Worm (Caenorhabditis elegans) whole organism, L2 larva: Measurements from ENCODE around the gene srw-48.

Source experiments
- C34F6.9 ChIP-seq: fragments of 150-350 bp; optimal IDR thresholded peaks from 2 replicates; lab custom pipeline; 2014; ENCODE audit warnings: missing biosample characterization, missing genetic modification characterization
- ceh-82 ChIP-seq: fragments of 150-350 bp; optimal IDR thresholded peaks from 2 replicates; lab custom pipeline; 2014; ENCODE audit warnings: missing biosample characterization, missing genetic modification characterization
- egl-27 ChIP-seq: sonication (generic microtip); optimal IDR thresholded peaks from 3 replicates; lab custom pipeline; 2017; ENCODE audit warnings: missing biosample characterization, missing genetic modification reagents, missing genetic modification characterization
- fos-1 ChIP-seq: fragments of 150-350 bp; optimal IDR thresholded peaks from 2 replicates; lab custom pipeline; 2014; ENCODE audit warnings: missing biosample characterization, missing genetic modification characterization
- mdl-1 ChIP-seq, 2 experiments: fragments of 150-350 bp in 1 of 2; sonication (generic microtip) in 1 of 2; optimal IDR thresholded peaks; 2 replicates each; lab custom pipeline; 2017; ENCODE audit warnings: missing biosample characterization in 2 of 2, missing genetic modification characterization in 2 of 2
- nhr-10 ChIP-seq: sonication (generic microtip); optimal IDR thresholded peaks from 2 replicates; lab custom pipeline; 2017; ENCODE audit warnings: missing biosample characterization, missing genetic modification characterization
- nhr-23 ChIP-seq: fragments of 150-350 bp; optimal IDR thresholded peaks from 2 replicates; lab custom pipeline; 2014; ENCODE audit warnings: missing biosample characterization, missing genetic modification reagents, missing genetic modification characterization
- nhr-237 ChIP-seq: fragments of 150-350 bp; optimal IDR thresholded peaks from 2 replicates; lab custom pipeline; 2014; ENCODE audit warnings: missing biosample characterization, missing genetic modification characterization
- nhr-25 ChIP-seq: fragments of 150-350 bp; sonication (generic microtip); optimal IDR thresholded peaks from 3 replicates; lab custom pipeline; 2014; ENCODE audit warnings: missing biosample characterization, missing genetic modification characterization
- nhr-6 ChIP-seq: fragments of 150-350 bp; optimal IDR thresholded peaks from 2 replicates; lab custom pipeline; 2014; ENCODE audit warnings: missing biosample characterization, missing genetic modification characterization
- unc-39 ChIP-seq: fragments of 150-350 bp; optimal IDR thresholded peaks from 2 replicates; lab custom pipeline; 2014; ENCODE audit warnings: missing biosample characterization, missing genetic modification characterization
- unc-62 ChIP-seq: fragments of 150-350 bp; optimal IDR thresholded peaks from 2 replicates; lab custom pipeline; 2014; ENCODE audit warnings: missing biosample characterization, missing genetic modification reagents, missing genetic modification characterization
- ztf-1 ChIP-seq: fragments of 200-800 bp; sonication (Bioruptor generic); conservative IDR thresholded peaks from 2 replicates; pipeline ENCODE4 v1.3.6; 2022; ENCODE audit warnings: missing genetic modification characterization, missing compliant biosample characterization
- ztf-11 ChIP-seq: sonication (generic microtip); optimal IDR thresholded peaks from 2 replicates; lab custom pipeline; 2017; ENCODE audit warnings: missing biosample characterization, missing genetic modification characterization

- no peak for TF ChIP-seq egl-27 (tag; lab: Kevin White, UChicago)
- TF ChIP-seq nhr-237 (tag; lab: Kevin White, UChicago) = no peak
- no peak for TF ChIP-seq C34F6.9 (tag; lab: Kevin White, UChicago)
- no peak for TF ChIP-seq nhr-10 (tag; lab: Kevin White, UChicago)
- no peak for TF ChIP-seq nhr-6 (tag; lab: Kevin White, UChicago)
- no peak for TF ChIP-seq ztf-11 (tag; lab: Kevin White, UChicago)
- no peak for TF ChIP-seq ceh-82 (tag; lab: Kevin White, UChicago)
- TF ChIP-seq ztf-1 = no peak
- TF ChIP-seq nhr-25 (tag; lab: Kevin White, UChicago) = no peak
- TF ChIP-seq mdl-1 (tag; optimal IDR thresholded peaks at IDR 0.05; lab: Kevin White, UChicago) = no peak
- no peak for TF ChIP-seq unc-62 (GFP tag; lab: Kevin White, UChicago)
- no peak for TF ChIP-seq unc-39 (tag; lab: Kevin White, UChicago)
- TF ChIP-seq nhr-23 = no peak
- no peak for TF ChIP-seq fos-1 (tag; lab: Kevin White, UChicago)
Observed at ce11 chrV:16406357-16406756, 14.4 kb upstream of the srw-48 start.
